Fruit fly (Drosophila melanogaster) whole organism: ENCODE results near the gene Osi16.

Source experiments
- EcR ChIP-seq, 2 experiments: fragments of >200 bp; optimal IDR thresholded peaks; 2 replicates each; lab custom pipeline; 2017; ENCODE audit warnings: missing biosample characterization in 2 of 2, missing genetic modification characterization in 2 of 2, missing genetic modification reagents in 2 of 2
- psq ChIP-seq: fragments of >200 bp; optimal IDR thresholded peaks from 2 replicates; lab custom pipeline; 2017

DNA sequence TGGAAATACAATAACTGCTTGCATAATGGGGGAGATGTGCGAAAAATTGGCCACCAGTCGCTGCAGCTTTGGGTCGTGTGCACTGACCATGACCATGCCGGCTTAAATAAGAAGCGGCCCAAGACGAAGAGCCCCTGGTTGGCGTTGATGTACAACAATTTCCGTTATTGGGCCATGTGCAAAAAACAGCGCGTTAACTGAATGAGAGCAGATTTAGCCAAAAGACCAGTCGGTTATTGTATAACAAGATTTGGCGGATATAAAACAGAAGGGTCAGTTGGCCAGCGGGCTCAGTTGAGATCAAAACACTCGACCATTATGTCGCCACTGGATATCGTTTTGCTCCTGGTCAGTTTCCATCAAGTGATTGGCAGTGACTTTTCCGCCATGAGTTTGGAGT, 41.4 kb upstream of the Osi16 start, which contains the start of gene Osi10a:
- TF ChIP-seq psq (lab: Kevin White, UChicago) (no peak), EcR (GFP tag; optimal IDR thresholded peaks at IDR 0.05; lab: Kevin White, UChicago) (no peak)
